Worm (Caenorhabditis elegans) whole organism, L4/young adult: ENCODE measurements around the gene C03A3.3.

Source experiments
- dao-5 ChIP-seq: sonication (generic microtip); optimal IDR thresholded peaks from 2 replicates; lab custom pipeline; 2016; ENCODE audit warnings: missing genotype, missing genetic modification characterization, moderate library complexity, missing compliant biosample characterization
- him-1 ChIP-seq: sonication (generic microtip); optimal IDR thresholded peaks from 2 replicates; lab custom pipeline; 2016; ENCODE audit warnings: missing genotype, missing genetic modification reagents, missing genetic modification characterization, missing compliant biosample characterization

DNA sequence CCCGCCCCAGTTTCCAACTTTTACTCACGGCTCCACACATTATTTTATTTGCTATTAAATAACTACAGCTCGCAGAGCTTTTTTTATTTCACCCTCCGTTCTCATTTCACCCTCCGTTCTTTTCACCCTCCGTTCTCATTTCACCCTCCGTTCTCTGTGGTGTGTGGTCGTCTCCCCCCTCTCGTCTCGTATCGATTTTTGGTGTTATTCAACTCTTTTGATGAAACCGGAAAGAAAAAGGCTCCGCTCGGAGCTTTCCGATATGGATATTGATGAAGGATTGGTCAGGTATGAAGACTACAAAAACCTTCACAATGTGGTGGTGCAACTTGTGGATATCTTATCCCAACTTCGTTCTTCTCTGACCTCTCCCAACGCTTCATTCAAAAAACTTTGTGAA lies 21.7 kb upstream of the C03A3.3 start:
- TF ChIP-seq him-1 (tag; lab: Kevin White, UChicago) (no peak), dao-5 (tag; lab: Kevin White, UChicago) (no peak)
